Fruit fly (Drosophila melanogaster) whole organism, adult: ENCODE measurements around the gene CG2126.

ENCODE experiments used
- CG12768 ChIP-seq: fragments of 200-800 bp; sonication (Bioruptor generic); optimal IDR thresholded peaks from 2 replicates; lab custom pipeline; 2017; ENCODE audit warnings: missing biosample characterization, missing genetic modification characterization, mild to moderate bottlenecking, moderate library complexity, missing genetic modification reagents
- CG5204 ChIP-seq: fragments of 200-800 bp; sonication (Bioruptor generic); optimal IDR thresholded peaks from 2 replicates; lab custom pipeline; 2016; ENCODE audit warnings: missing biosample characterization, missing genetic modification characterization
- CG7101 ChIP-seq: fragments of 200-800 bp; sonication (Bioruptor generic); optimal IDR thresholded peaks from 2 replicates; lab custom pipeline; 2018; ENCODE audit warnings: missing biosample characterization, mild to moderate bottlenecking, missing genetic modification characterization, moderate library complexity
- Mnt ChIP-seq: fragments of 200-800 bp; sonication (Bioruptor generic); optimal IDR thresholded peaks from 2 replicates; lab custom pipeline; 2016; ENCODE audit warnings: missing biosample characterization, mild to moderate bottlenecking, missing genetic modification characterization
- cic ChIP-seq: fragments of 200-800 bp; sonication (Bioruptor generic); optimal IDR thresholded peaks from 2 replicates; lab custom pipeline; 2017; ENCODE audit warnings: missing biosample characterization, mild to moderate bottlenecking, missing genetic modification characterization, moderate library complexity
- kay ChIP-seq: fragments of 200-800 bp; sonication (Bioruptor generic); peaks from one replicate; lab custom pipeline; 2016; ENCODE audit warnings: missing biosample characterization, missing genetic modification characterization, borderline replicate concordance
- ovo ChIP-seq: fragments of 200-800 bp; sonication (Bioruptor generic); optimal IDR thresholded peaks from 2 replicates; lab custom pipeline; 2016; ENCODE audit warnings: missing biosample characterization, missing genetic modification characterization
- pad ChIP-seq: fragments of 200-800 bp; sonication (Bioruptor generic); optimal IDR thresholded peaks from 3 replicates; lab custom pipeline; 2017; ENCODE audit warnings: missing biosample characterization, missing genetic modification characterization, mild to moderate bottlenecking, moderate library complexity, missing genetic modification reagents
- tj ChIP-seq: fragments of 200-800 bp; sonication (Bioruptor generic); optimal IDR thresholded peaks from 3 replicates; lab custom pipeline; 2017; ENCODE audit warnings: missing biosample characterization, mild to moderate bottlenecking, missing genetic modification characterization, moderate library complexity
- toe ChIP-seq: fragments of 200-800 bp; sonication (Bioruptor generic); optimal IDR thresholded peaks from 2 replicates; lab custom pipeline; 2016; ENCODE audit warnings: missing biosample characterization, missing genetic modification characterization

DNA sequence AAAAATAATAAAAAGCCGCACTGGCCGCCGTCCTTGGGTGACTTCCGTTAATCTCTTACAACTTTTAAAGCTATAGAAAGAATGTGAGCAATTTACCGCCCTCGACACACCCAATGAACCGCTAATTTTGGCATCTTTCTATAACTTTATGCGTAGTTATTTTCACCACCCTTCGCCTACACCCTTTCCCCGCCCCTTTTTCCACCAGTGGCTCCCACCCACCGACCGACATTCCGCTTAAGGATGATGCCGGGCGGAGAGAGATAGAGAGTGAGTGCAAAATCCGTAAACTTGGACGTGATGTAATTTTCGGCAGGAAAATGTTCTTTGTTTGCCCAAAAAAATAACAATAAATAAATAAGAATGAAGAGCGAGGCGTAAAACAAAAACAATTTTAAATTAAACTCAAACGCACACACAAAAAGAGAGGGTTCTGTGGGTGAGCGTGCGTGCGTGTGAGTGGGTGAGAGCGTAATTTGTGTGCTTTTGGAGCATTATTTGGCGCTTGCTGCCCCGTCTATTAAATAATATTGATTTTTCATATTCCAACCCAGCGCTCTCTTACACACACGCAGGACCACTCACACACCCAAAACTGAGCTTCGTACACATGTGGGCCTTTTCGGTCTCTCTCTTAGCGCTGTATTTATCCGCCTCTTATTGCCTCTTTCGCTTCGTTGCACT lies 1.2 kb upstream of the CG2126 start:
- TF ChIP-seq CG12768 (no peak), kay (GFP tag; lab: Kevin White, UChicago) (peak; percentile 8), CG7101 (tag; lab: Kevin White, UChicago) (no peak), ovo (GFP tag; lab: Kevin White, UChicago) (no peak), CG5204 (no peak), pad (GFP tag; lab: Kevin White, UChicago) (no peak), cic (GFP tag; lab: Kevin White, UChicago) (peak; percentile 39), toe (GFP tag; lab: Kevin White, UChicago) (no peak), Mnt (GFP tag; lab: Kevin White, UChicago) (peak; percentile 53), tj (GFP tag; lab: Kevin White, UChicago) (no peak)
